Worm (Caenorhabditis elegans) whole organism, mixed stage, embryonic: ENCODE measurements around the gene clec-45.

Experiments
- M03D4.4 ChIP-seq: sonication (generic microtip); optimal IDR thresholded peaks from 2 replicates; lab custom pipeline; 2017; ENCODE audit warnings: mild to moderate bottlenecking, missing genetic modification characterization, missing compliant biosample characterization
- blmp-1 ChIP-seq: fragments of 150-350 bp; optimal IDR thresholded peaks from 2 replicates; lab custom pipeline; 2014; ENCODE audit warnings: missing biosample characterization, missing genetic modification characterization
- ceh-39 ChIP-seq: fragments of 150-350 bp; optimal IDR thresholded peaks from 2 replicates; lab custom pipeline; 2014; ENCODE audit warnings: missing biosample characterization, missing genetic modification characterization
- ceh-43 ChIP-seq: fragments of 200-800 bp; sonication (Bioruptor generic); optimal IDR thresholded peaks from 2 replicates; lab custom pipeline; 2018; ENCODE audit warnings: mild to moderate bottlenecking, missing genetic modification characterization, moderate library complexity, missing compliant biosample characterization
- ces-1 ChIP-seq: fragments of 150-350 bp; optimal IDR thresholded peaks from 2 replicates; lab custom pipeline; 2014; ENCODE audit warnings: missing biosample characterization, missing genetic modification reagents, missing genetic modification characterization
- cnd-1 ChIP-seq: fragments of 200-800 bp; sonication (Bioruptor generic); optimal IDR thresholded peaks from 2 replicates; lab custom pipeline; 2018; ENCODE audit warnings: mild to moderate bottlenecking, missing genetic modification characterization, missing compliant biosample characterization
- drap-1 ChIP-seq: fragments of 200-800 bp; sonication (Bioruptor generic); optimal IDR thresholded peaks from 3 replicates; lab custom pipeline; 2018; ENCODE audit warnings: mild to moderate bottlenecking, missing genetic modification characterization, missing compliant biosample characterization
- elt-1 ChIP-seq: sonication (generic microtip); optimal IDR thresholded peaks from 2 replicates; lab custom pipeline; 2017; ENCODE audit warnings: missing genetic modification characterization, mild to moderate bottlenecking, missing compliant biosample characterization, antibody characterized with exemption, moderate library complexity, borderline replicate concordance; ENCODE audit not compliant: insufficient read depth
- flh-1 ChIP-seq: fragments of 200-800 bp; sonication (Bioruptor generic); optimal IDR thresholded peaks from 2 replicates; lab custom pipeline; 2018; ENCODE audit warnings: mild to moderate bottlenecking, missing genetic modification characterization, moderate library complexity, missing compliant biosample characterization
- ham-2 ChIP-seq: fragments of 200-800 bp; sonication (Bioruptor generic); optimal IDR thresholded peaks from 2 replicates; lab custom pipeline; 2018; ENCODE audit warnings: mild to moderate bottlenecking, missing genetic modification characterization, missing compliant biosample characterization
- hlh-1 ChIP-seq: fragments of 150-350 bp; optimal IDR thresholded peaks from 2 replicates; lab custom pipeline; 2014; ENCODE audit warnings: missing biosample characterization, missing genetic modification reagents, missing genetic modification characterization
- lin-32 ChIP-seq: fragments of 200-800 bp; sonication (Bioruptor generic); optimal IDR thresholded peaks from 2 replicates; lab custom pipeline; 2018; ENCODE audit warnings: mild to moderate bottlenecking, missing genetic modification characterization, missing compliant biosample characterization
- lsy-2 ChIP-seq: fragments of 150-350 bp; optimal IDR thresholded peaks from 2 replicates; lab custom pipeline; 2014; ENCODE audit warnings: missing biosample characterization, missing genetic modification characterization
- mep-1 ChIP-seq: fragments of 150-350 bp; optimal IDR thresholded peaks from 2 replicates; lab custom pipeline; 2017; ENCODE audit warnings: missing biosample characterization, missing genetic modification reagents, missing genetic modification characterization, inconsistent platforms
- mls-2 ChIP-seq: sonication (generic microtip); optimal IDR thresholded peaks from 2 replicates; lab custom pipeline; 2016; ENCODE audit warnings: mild to moderate bottlenecking, missing genetic modification characterization, moderate library complexity, missing compliant biosample characterization
- nhr-2 ChIP-seq: fragments of 150-350 bp; optimal IDR thresholded peaks from 2 replicates; lab custom pipeline; 2014; ENCODE audit warnings: missing biosample characterization, missing genetic modification characterization
- nhr-237 ChIP-seq: fragments of 150-350 bp; optimal IDR thresholded peaks from 2 replicates; lab custom pipeline; 2014; ENCODE audit warnings: missing biosample characterization, missing genetic modification characterization
- nhr-28 ChIP-seq: fragments of 150-350 bp; optimal IDR thresholded peaks from 2 replicates; lab custom pipeline; 2014; ENCODE audit warnings: missing biosample characterization, missing genetic modification characterization
- nhr-76 ChIP-seq: sonication (generic microtip); optimal IDR thresholded peaks from 2 replicates; lab custom pipeline; 2017; ENCODE audit warnings: missing biosample characterization, missing genetic modification characterization
- pha-4 ChIP-seq: fragments of 150-350 bp; optimal IDR thresholded peaks from 2 replicates; lab custom pipeline; 2018; ENCODE audit warnings: missing biosample characterization, missing genetic modification reagents, missing genetic modification characterization
- sem-2 ChIP-seq: fragments of 200-800 bp; sonication (Bioruptor generic); optimal IDR thresholded peaks from 2 replicates; lab custom pipeline; 2018; ENCODE audit warnings: mild to moderate bottlenecking, missing genetic modification characterization, missing compliant biosample characterization
- snpc-4 ChIP-seq: fragments of 150-350 bp; optimal IDR thresholded peaks from 2 replicates; lab custom pipeline; 2014; ENCODE audit warnings: missing biosample characterization, missing genetic modification characterization
- sptf-1 ChIP-seq: sonication (generic microtip); optimal IDR thresholded peaks from 2 replicates; lab custom pipeline; 2017; ENCODE audit warnings: mild to moderate bottlenecking, missing genetic modification characterization, moderate library complexity, missing compliant biosample characterization
- tbx-8 ChIP-seq: fragments of 200-800 bp; sonication (Bioruptor generic); optimal IDR thresholded peaks from 2 replicates; lab custom pipeline; 2018; ENCODE audit warnings: mild to moderate bottlenecking, missing genetic modification characterization, moderate library complexity, missing compliant biosample characterization
- unc-120 ChIP-seq: sonication (generic microtip); optimal IDR thresholded peaks from 2 replicates; lab custom pipeline; 2017; ENCODE audit warnings: missing genetic modification characterization, missing compliant biosample characterization; ENCODE audit not compliant: poor library complexity, severe bottlenecking
- unc-39 ChIP-seq: fragments of 150-350 bp; optimal IDR thresholded peaks from 2 replicates; lab custom pipeline; 2014; ENCODE audit warnings: missing biosample characterization, missing genetic modification characterization
- unc-62 ChIP-seq: fragments of 150-350 bp; optimal IDR thresholded peaks from 2 replicates; lab custom pipeline; 2014; ENCODE audit warnings: missing biosample characterization, missing genetic modification reagents, missing genetic modification characterization
- zip-8 ChIP-seq: fragments of 150-350 bp; optimal IDR thresholded peaks from 2 replicates; lab custom pipeline; 2014; ENCODE audit warnings: missing biosample characterization, missing genetic modification characterization
- ztf-11 ChIP-seq: fragments of 150-350 bp; optimal IDR thresholded peaks from 2 replicates; lab custom pipeline; 2014; ENCODE audit warnings: missing biosample characterization, missing genetic modification characterization

The clec-45 gene

ce11 chrV:7637801-7638200, at the start of gene clec-45:
Gene clec-45, plus strand, starts transcription at chrV:7638101.
- no peak for TF ChIP-seq sptf-1 (tag; lab: Kevin White, UChicago)
- no peak for TF ChIP-seq nhr-2 (tag; lab: Kevin White, UChicago)
- TF ChIP-seq cnd-1 = no peak
- TF ChIP-seq elt-1 (tag; lab: Kevin White, UChicago) = no peak
- no peak for TF ChIP-seq lsy-2
- TF ChIP-seq zip-8 = no peak
- TF ChIP-seq snpc-4 = no peak
- TF ChIP-seq nhr-28 (tag; lab: Kevin White, UChicago) = no peak
- no peak for TF ChIP-seq ham-2 (GFP tag; lab: Kevin White, UChicago)
- TF ChIP-seq mep-1 (tag; lab: Kevin White, UChicago) = no peak
- TF ChIP-seq ces-1 (GFP tag; lab: Kevin White, UChicago) = no peak
- no peak for TF ChIP-seq drap-1 (GFP tag; lab: Kevin White, UChicago)
- no peak for TF ChIP-seq unc-120 (tag; lab: Kevin White, UChicago)
- no peak for TF ChIP-seq lin-32 (GFP tag; lab: Kevin White, UChicago)
- no peak for TF ChIP-seq flh-1 (GFP tag; lab: Kevin White, UChicago)

DNA sequence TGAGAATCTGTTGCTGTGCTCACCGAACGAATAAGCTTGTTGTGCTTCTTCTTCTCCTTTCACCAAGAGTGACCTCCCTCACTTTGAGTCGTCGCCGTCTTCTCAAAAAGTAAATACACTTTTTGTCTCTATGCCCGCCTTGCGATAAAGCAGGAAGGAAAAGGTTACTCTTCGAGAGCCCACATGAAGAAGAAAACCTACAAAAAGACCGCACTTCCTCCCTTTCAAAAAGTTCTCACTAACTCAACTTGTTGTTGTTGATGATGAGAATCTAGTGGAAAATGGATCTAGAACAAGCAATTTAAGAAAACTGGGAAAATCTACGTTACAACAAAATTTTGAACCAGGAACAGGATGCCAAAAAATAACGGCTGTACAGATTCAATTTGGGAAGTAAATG, 47.4 kb upstream of the clec-45 start, which contains the start of gene C50E3.6:
Gene C50E3.6 (minus strand): TSS at position 101 of the 400 bp plus-strand sequence.
- TF ChIP-seq lsy-2 (no peak), blmp-1 (tag; lab: Kevin White, UChicago) (no peak), mls-2 (tag; lab: Kevin White, UChicago) (no peak), ceh-39 (tag; lab: Kevin White, UChicago) (no peak), unc-39 (no peak), hlh-1 (tag; lab: Kevin White, UChicago) (no peak)

ce11 chrV:7595132-7595531, 42.8 kb upstream of the clec-45 start:
- TF ChIP-seq lsy-2 (no peak), ham-2 (GFP tag; lab: Kevin White, UChicago) (no peak), sem-2 (GFP tag; lab: Kevin White, UChicago) (no peak), hlh-1 (tag; lab: Kevin White, UChicago) (no peak), unc-62 (GFP tag; lab: Kevin White, UChicago) (no peak), mep-1 (tag; lab: Kevin White, UChicago) (no peak), M03D4.4 (tag; lab: Kevin White, UChicago) (no peak), flh-1 (GFP tag; lab: Kevin White, UChicago) (no peak), mls-2 (tag; lab: Kevin White, UChicago) (no peak), lin-32 (GFP tag; lab: Kevin White, UChicago) (no peak), nhr-76 (tag; lab: Kevin White, UChicago) (no peak), ceh-43 (GFP tag; lab: Kevin White, UChicago) (no peak)

DNA sequence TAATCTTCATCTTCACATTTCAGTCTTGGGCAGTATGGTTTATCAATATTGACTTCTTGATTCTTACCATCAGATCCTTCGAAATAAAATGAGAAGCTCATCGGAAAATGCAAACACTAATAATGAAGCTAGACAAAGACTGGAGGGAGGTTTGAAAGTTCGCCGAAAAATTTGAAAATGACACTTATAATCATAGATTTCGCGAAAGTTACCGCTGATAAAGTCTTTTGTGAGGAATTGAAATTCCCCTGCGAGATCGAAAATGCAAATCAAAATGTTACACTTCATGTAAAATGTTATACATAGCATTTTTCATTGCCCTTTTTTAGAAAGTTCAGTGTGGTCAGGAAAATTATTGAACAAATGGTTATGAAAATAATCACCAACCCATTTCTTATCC, 39.6 kb upstream of the clec-45 start, which contains the start of gene C50E3.7:
Gene C50E3.7 (minus strand): TSS at position 101 of the 400 bp plus-strand sequence.
- TF ChIP-seq nhr-2 (tag; lab: Kevin White, UChicago) (no peak), sptf-1 (tag; lab: Kevin White, UChicago) (no peak), lin-32 (GFP tag; lab: Kevin White, UChicago) (no peak), sem-2 (GFP tag; lab: Kevin White, UChicago) (no peak), mls-2 (tag; lab: Kevin White, UChicago) (no peak), tbx-8 (GFP tag; lab: Kevin White, UChicago) (no peak)

DNA sequence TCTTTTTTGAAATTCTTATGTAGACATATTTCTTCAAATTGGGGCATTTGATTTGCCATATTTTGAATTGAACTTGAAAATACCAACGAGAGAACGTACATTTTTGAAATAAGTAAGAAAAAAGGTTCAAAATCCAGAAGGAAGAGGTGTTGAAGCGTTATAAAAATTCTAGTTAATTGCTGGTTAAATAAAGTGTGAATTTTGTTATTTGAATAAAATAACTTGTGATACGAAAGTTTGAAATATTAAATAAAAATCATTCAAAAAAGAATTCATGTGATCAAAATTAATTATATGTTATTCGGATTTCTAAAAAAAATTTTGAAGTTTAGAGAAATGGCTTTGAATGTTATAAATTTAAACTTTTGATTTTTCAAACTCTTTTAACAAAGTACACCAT, 37.8 kb upstream of the clec-45 start, which contains the start of gene C50E3.9:
Gene C50E3.9 (minus strand): TSS at position 101 of the 400 bp plus-strand sequence.
- no peak for TF ChIP-seq hlh-1 (tag; lab: Kevin White, UChicago)
- TF ChIP-seq ham-2 (GFP tag; lab: Kevin White, UChicago) = no peak
- no peak for TF ChIP-seq lin-32 (GFP tag; lab: Kevin White, UChicago)
- TF ChIP-seq zip-8 = no peak
- no peak for TF ChIP-seq M03D4.4 (tag; lab: Kevin White, UChicago)
- TF ChIP-seq drap-1 (GFP tag; lab: Kevin White, UChicago) = no peak
- no peak for TF ChIP-seq ceh-43 (GFP tag; lab: Kevin White, UChicago)
- TF ChIP-seq pha-4 (tag; lab: Kevin White, UChicago) = no peak
- TF ChIP-seq sptf-1 (tag; lab: Kevin White, UChicago) = no peak
- TF ChIP-seq flh-1 (GFP tag; lab: Kevin White, UChicago) = no peak

- no peak for TF ChIP-seq tbx-8 (GFP tag; lab: Kevin White, UChicago)
- no peak for TF ChIP-seq ces-1 (GFP tag; lab: Kevin White, UChicago)
- no peak for TF ChIP-seq elt-1 (tag; lab: Kevin White, UChicago)
- no peak for TF ChIP-seq ham-2 (GFP tag; lab: Kevin White, UChicago)
- no peak for TF ChIP-seq snpc-4
- no peak for TF ChIP-seq ztf-11
- no peak for TF ChIP-seq unc-39
- TF ChIP-seq nhr-237 (tag; lab: Kevin White, UChicago) = no peak
- no peak for TF ChIP-seq nhr-76 (tag; lab: Kevin White, UChicago)
- no peak for TF ChIP-seq drap-1 (GFP tag; lab: Kevin White, UChicago)
- TF ChIP-seq hlh-1 (tag; lab: Kevin White, UChicago) = no peak
- TF ChIP-seq mls-2 (tag; lab: Kevin White, UChicago) = no peak
- TF ChIP-seq ceh-43 (GFP tag; lab: Kevin White, UChicago) = no peak
- TF ChIP-seq, all 35 proteins: peak for 0
Observed at ce11 chrV:7601443-7601842, 36.5 kb upstream of the clec-45 start, which contains the start of gene scl-26. Gene scl-26, minus strand, starts transcription at chrV:7601543.
